Worm (Caenorhabditis elegans) whole organism, late embryonic: ENCODE results near the gene F59G1.4.

Experiments
- K09A11.1 ChIP-seq: sonication (generic microtip); optimal IDR thresholded peaks from 2 replicates; lab custom pipeline; 2017; ENCODE audit warnings: antibody characterized with exemption, mild to moderate bottlenecking, missing genetic modification characterization, missing compliant biosample characterization; ENCODE audit not compliant: insufficient read depth
- T23F11.4 ChIP-seq: fragments of 200-800 bp; sonication (Bioruptor generic); optimal IDR thresholded peaks from 2 replicates; lab custom pipeline; 2018; ENCODE audit warnings: mild to moderate bottlenecking, missing genetic modification characterization, missing compliant biosample characterization
- ceh-18 ChIP-seq: sonication (generic microtip); optimal IDR thresholded peaks from 2 replicates; lab custom pipeline; 2016; ENCODE audit warnings: missing genetic modification characterization, missing compliant biosample characterization
- ceh-2 ChIP-seq: sonication (generic microtip); optimal IDR thresholded peaks from 2 replicates; lab custom pipeline; 2016; ENCODE audit warnings: missing genotype, missing genetic modification characterization, missing compliant biosample characterization
- elt-2 ChIP-seq: sonication (generic microtip); optimal IDR thresholded peaks from 2 replicates; lab custom pipeline; 2016; ENCODE audit warnings: missing genetic modification reagents, missing genetic modification characterization, missing compliant biosample characterization
- nfya-1 ChIP-seq: sonication (generic microtip); optimal IDR thresholded peaks from 2 replicates; lab custom pipeline; 2017; ENCODE audit warnings: missing genetic modification characterization, mild to moderate bottlenecking, missing compliant biosample characterization, antibody characterized with exemption, moderate library complexity
- pha-4 ChIP-seq: fragments of 150-350 bp; optimal IDR thresholded peaks from 2 replicates; lab custom pipeline; 2018; ENCODE audit warnings: missing biosample characterization, missing genetic modification reagents, missing genetic modification characterization
- rnt-1 ChIP-seq: sonication (generic microtip); optimal IDR thresholded peaks from 2 replicates; lab custom pipeline; 2016; ENCODE audit warnings: missing genetic modification characterization, missing compliant biosample characterization
- syd-9 ChIP-seq: sonication (generic microtip); optimal IDR thresholded peaks from 2 replicates; lab custom pipeline; 2016; ENCODE audit warnings: mild to moderate bottlenecking, missing genetic modification characterization, moderate library complexity, missing compliant biosample characterization

DNA sequence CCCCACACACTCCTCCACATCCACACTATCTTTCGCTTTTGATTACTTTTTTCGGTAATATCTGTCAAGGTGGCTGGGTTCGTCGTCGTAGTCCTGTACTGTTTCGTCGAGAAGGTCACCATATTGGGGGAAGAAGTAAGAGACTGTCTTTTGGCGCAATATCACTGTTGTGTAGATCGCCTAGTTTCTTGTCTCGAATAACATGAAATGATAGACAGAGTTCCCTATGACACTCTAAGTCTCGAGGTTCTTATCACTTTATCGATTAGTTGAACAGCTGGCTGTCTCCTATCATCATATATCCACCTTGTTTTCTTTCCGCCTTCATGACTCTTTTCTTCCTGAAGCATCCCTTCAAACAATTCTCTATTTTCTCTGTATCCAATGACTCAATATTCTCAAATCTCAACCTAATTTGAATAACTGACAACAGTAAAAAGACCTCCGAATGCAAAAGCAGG lies 38.0 kb downstream of the F59G1.4 start:
- no peak for TF ChIP-seq rnt-1 (tag; lab: Kevin White, UChicago)
- no peak for TF ChIP-seq nfya-1
- TF ChIP-seq elt-2 = no peak
- TF ChIP-seq ceh-18 (tag; lab: Kevin White, UChicago) = no peak
- no peak for TF ChIP-seq T23F11.4 (GFP tag; lab: Kevin White, UChicago)
- TF ChIP-seq pha-4 = no peak
- TF ChIP-seq ceh-2 = no peak
- no peak for TF ChIP-seq K09A11.1 (tag; lab: Kevin White, UChicago)
- no peak for TF ChIP-seq syd-9 (tag; lab: Kevin White, UChicago)
